Worm (Caenorhabditis elegans): Measurements from ENCODE around the gene irld-47.

Gene irld-47

DNA sequence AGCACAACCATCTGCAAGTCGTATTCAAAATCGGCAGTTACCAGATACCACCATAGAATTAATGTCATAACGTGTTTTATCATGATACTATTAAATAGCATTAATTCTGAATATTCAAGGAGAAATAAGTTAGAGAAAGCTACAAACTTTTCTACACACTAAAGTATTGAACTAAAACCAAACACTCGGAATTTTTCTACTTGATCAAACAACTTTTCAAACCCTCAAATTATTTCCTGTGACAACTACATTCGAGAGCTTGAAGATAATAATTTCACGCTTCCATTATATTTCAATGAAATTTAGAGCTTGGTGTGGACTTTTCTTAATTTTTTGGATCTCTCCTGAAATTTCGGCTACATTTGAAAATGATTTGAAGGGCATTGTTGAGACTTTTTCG is at the start of gene irld-47:
irld-47 (minus strand) TSS at position 101 of the 400 bp plus-strand sequence.
- TF ChIP-seq pqm-1 (tag; optimal IDR thresholded peaks at IDR 0.05) (no peak), nhr-11 (tag; optimal IDR thresholded peaks at IDR 0.05) (no peak), egl-27 (tag; optimal IDR thresholded peaks at IDR 0.05) (no peak), aly-2 (tag; optimal IDR thresholded peaks at IDR 0.05) (no peak), nhr-76 (tag; optimal IDR thresholded peaks at IDR 0.05) (no peak), unc-39 (tag; optimal IDR thresholded peaks at IDR 0.05) (no peak)

DNA sequence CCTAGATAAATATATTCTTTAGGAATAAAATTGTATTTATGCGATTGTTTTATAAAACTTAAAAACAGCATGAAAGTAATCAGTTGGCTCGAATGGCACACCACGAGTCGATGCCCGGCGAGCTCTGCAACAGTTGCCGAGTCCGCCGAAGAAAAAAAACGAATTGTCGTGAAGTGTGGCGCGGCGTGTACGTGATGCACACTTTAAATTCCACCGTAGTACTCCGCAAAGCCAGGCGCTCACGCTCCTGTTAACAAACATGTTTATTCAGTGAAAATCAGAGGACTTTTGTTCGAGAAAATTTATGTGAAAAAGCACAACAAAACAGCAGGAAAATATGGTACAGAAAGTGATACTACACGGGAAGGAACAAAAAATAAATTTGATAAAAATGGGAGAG is 48.3 kb upstream of the irld-47 start:
- peak; percentile 81 for TF ChIP-seq pha-4 (tag; optimal IDR thresholded peaks at IDR 0.05)
- TF ChIP-seq egl-5 (tag; optimal IDR thresholded peaks at IDR 0.05), result peak; percentile 40
- no peak for TF ChIP-seq nhr-12 (tag; optimal IDR thresholded peaks at IDR 0.05)
- TF ChIP-seq nhr-25 (tag; optimal IDR thresholded peaks at IDR 0.05), result no peak
- peak; percentile 23 for TF ChIP-seq snpc-4 (tag; optimal IDR thresholded peaks at IDR 0.05)
- TF ChIP-seq daf-12 (tag; optimal IDR thresholded peaks at IDR 0.05), result no peak
- TF ChIP-seq ama-1 (optimal IDR thresholded peaks at IDR 0.05), result peak; percentile 30
- TF ChIP-seq nhr-77 (tag; optimal IDR thresholded peaks at IDR 0.05), result no peak
- no peak for TF ChIP-seq ceh-9 (tag; optimal IDR thresholded peaks at IDR 0.05)
- TF ChIP-seq egl-27 (tag; optimal IDR thresholded peaks at IDR 0.05), result no peak
- peak; percentile 79 for TF ChIP-seq nfya-1 (tag; optimal IDR thresholded peaks at IDR 0.05; ENCODE audit: insufficient read depth)
- TF ChIP-seq nhr-237 (tag; optimal IDR thresholded peaks at IDR 0.05), result no peak
- peak; percentile 5 for TF ChIP-seq pqm-1 (tag; optimal IDR thresholded peaks at IDR 0.05)
- TF ChIP-seq ztf-11 (tag; optimal IDR thresholded peaks at IDR 0.05), result no peak
- TF ChIP-seq mml-1 (tag; optimal IDR thresholded peaks at IDR 0.05), result no peak
- TF ChIP-seq eor-1 (tag; optimal IDR thresholded peaks at IDR 0.05), result no peak
- peak; percentile 73 for TF ChIP-seq lin-15B (tag; optimal IDR thresholded peaks at IDR 0.05)
- TF ChIP-seq fkh-2 (tag; optimal IDR thresholded peaks at IDR 0.05), result no peak
- no peak for TF ChIP-seq nhr-76 (tag; optimal IDR thresholded peaks at IDR 0.05)
- TF ChIP-seq ZK546.5 (tag; optimal IDR thresholded peaks at IDR 0.05), result no peak
- no peak for TF ChIP-seq nhr-43 (tag; optimal IDR thresholded peaks at IDR 0.05; ENCODE audit: poor library complexity, severe bottlenecking)

DNA sequence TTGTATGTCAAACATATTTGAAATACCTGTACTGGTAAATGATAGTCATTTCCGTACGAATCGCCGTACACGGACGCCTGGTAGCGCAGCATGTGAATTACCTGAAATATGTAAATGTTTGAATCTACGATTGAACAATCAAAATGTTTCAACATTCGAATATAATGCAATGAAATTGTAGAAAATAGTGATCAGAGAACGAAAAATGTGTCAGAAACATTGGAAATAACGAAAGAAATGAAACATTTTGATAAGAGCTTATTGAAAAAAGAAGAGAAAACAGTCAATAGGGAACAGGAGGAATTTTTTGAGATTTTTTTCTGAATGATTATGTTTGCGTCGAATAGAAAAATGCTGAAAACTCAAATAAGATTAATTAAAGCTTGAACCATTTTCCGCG is 47.7 kb upstream of the irld-47 start, which contains the start of gene ztf-17:
ztf-17 (minus strand) TSS at position 101 of the 400 bp plus-strand sequence.
- TF ChIP-seq ceh-16 (tag; optimal IDR thresholded peaks at IDR 0.05) (no peak), elt-2 (tag; optimal IDR thresholded peaks at IDR 0.05) (peak; percentile 1)

DNA sequence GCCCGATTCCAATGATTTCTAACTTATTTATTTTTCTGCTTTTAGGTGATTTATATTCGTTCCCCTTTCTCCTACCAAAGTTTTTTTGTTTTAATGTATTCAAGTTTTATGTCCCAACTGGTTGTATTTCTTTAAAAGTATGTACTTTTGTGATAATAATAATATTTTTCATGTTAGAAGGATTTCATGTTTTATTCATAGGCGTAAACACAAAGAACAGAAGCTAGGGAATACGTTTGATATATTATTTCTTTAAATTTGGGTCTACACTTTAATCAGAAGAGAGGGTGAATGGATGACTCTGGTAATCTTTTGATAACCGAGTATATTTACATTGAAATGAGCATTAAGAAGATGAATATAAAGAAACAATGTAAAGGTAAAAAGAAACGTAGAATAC is 43.7 kb upstream of the irld-47 start:
- TF ChIP-seq R02D3.7 (tag; optimal IDR thresholded peaks at IDR 0.05) (no peak), unc-39 (tag; optimal IDR thresholded peaks at IDR 0.05) (no peak), ceh-16 (tag; optimal IDR thresholded peaks at IDR 0.05) (no peak), pha-4 (tag; optimal IDR thresholded peaks at IDR 0.05) (no peak), hmg-11 (tag; optimal IDR thresholded peaks at IDR 0.05) (no peak), mdl-1 (tag; optimal IDR thresholded peaks at IDR 0.05) (no peak)

DNA sequence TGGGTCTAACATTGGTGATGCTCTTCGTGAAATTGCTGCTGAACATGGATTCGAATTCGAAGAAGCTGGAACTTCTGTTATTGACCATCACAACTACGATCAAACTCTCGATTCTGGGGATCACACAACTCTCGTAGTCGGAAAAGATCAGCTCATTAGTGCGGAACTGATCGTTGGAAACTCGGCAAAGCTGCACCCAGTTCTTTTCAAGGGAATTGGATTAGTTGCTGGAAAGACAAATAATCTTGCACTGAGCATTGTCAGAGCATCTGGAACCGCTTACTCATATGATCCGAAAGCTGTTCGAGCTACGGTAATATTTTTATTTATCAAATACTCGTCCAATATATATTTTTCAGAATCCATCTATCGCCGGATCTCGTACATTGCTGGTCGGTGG is 42.5 kb upstream of the irld-47 start:
- TF ChIP-seq elt-3 (tag; optimal IDR thresholded peaks at IDR 0.05), result no peak
- TF ChIP-seq lsy-12 (tag; optimal IDR thresholded peaks at IDR 0.05), result no peak
- TF ChIP-seq jun-1 (tag; optimal IDR thresholded peaks at IDR 0.05), result no peak
- no peak for TF ChIP-seq daf-12 (tag; optimal IDR thresholded peaks at IDR 0.05)
- no peak for TF ChIP-seq egl-5 (tag; optimal IDR thresholded peaks at IDR 0.05)
- no peak for TF ChIP-seq nhr-237 (tag; optimal IDR thresholded peaks at IDR 0.05)

DNA sequence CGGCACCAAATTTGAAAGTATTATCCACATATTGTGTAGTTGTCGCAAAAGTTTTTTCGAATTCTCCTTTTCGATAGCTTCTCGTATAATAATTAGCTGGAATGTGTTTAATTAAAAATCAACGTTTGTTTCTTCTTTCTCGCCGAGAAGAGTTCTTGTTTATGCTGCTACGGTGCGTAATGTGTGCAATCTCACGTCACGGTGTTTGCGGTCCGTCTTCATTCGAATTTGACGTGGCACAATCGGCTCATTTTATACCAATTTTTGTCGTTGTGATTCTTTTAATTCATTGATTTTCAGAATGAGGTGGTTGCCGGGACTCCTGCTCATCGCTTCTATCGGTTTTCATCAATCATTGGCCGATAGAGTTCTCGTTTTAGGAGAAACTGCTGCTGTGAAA is 41.9 kb upstream of the irld-47 start, which contains the start of gene ostb-1:
ostb-1 (plus strand) TSS at position 301 of the 400 bp plus-strand sequence.
- TF ChIP-seq nfya-1 (tag; optimal IDR thresholded peaks at IDR 0.05; ENCODE audit: insufficient read depth), result peak; percentile 81
- peak; percentile 56 for TF ChIP-seq pha-4 (tag; optimal IDR thresholded peaks at IDR 0.05)
- TF ChIP-seq lsy-12 (tag; optimal IDR thresholded peaks at IDR 0.05), result no peak
- TF ChIP-seq lin-39 (tag; optimal IDR thresholded peaks at IDR 0.05), result no peak
